Worm (Caenorhabditis elegans): ENCODE measurements around the gene F35C11.3.

DNA sequence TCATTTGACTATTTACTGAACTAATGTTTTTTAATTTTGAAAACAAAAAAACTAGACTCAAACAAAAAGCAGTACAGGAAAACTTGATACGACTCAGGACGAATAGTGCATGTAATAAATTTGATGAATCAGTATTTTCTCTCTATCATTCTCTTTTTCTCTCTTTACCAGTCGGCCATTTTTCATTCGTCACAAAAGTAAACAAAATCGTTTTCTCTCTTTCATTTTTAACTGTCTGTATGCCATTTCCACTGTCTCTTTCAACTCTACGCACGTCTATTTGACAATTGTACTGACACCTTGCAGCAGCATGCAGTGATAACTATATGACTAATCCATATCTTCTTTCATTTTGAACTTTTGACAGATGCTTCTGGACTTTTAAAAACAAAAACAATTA, 2.2 kb downstream of the F35C11.3 start, which contains the start of the genes F35C11.2 and F35C11.4:
- TF ChIP-seq rnt-1 (tag; optimal IDR thresholded peaks at IDR 0.05), result no peak
- no peak for TF ChIP-seq fkh-10 (GFP tag; optimal IDR thresholded peaks at IDR 0.05)
- TF ChIP-seq fax-1 (tag; optimal IDR thresholded peaks at IDR 0.05), result no peak
- no peak for TF ChIP-seq pha-4 (tag; optimal IDR thresholded peaks at IDR 0.05)
- TF ChIP-seq fkh-6 (tag; optimal IDR thresholded peaks at IDR 0.05), result no peak

All from whole organism, late embryonic.